Fruit fly (Drosophila melanogaster): ENCODE measurements around the gene CG34288.

Gene CG34288

DNA sequence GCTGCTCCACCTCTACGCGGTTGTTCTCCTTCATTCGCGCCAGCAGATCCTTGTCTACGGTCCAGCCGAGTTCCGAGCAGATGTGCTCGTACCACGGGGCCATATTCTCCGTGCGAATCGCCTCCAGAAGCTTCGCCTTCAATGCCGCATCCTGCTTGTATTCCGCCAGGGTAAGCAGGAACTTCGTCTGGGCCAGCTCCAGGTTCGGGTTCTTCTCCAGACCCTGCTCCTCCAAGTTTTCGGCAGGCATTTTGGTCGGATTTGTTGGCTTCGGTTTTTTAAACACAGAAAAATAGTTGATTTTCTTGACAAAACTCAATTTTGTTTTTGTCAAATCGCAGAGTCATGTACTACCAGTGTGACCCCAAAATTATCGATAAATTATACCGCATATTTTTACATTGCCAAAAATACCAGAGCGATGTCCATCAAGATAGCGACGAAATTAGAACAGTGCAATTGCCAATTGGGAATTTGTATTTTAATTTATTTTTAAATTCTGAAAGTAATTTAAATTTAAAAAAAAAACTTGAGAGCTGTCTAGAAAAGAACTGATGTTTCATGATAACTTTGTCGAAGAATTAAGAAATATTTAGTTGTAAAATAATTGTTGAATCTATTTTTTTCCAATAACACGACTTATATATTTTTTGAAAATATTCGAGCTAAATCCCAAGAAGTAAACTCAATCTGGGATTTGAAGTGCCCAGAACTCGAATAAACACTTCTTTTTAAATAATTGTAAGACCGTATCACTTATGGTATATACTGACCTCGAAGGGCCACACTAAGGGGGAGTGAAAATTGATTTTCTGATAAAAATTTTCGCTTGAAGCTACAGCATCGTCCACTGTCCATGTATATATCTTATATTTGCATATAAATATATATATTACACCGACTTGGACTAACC lies 14.9 kb upstream of the CG34288 start, which contains the start of the genes Rpn7 and AP-2mu:
Gene Rpn7, minus strand, starts transcription at position 382 of the 913 bp plus-strand sequence.
Gene AP-2mu, plus strand, starts transcription at position 783 of the 913 bp plus-strand sequence.
- no peak for TF ChIP-seq woc (GFP tag; optimal IDR thresholded peaks at IDR 0.05)
- no peak for TF ChIP-seq Myc (optimal IDR thresholded peaks at IDR 0.05)
- TF ChIP-seq h (GFP tag; optimal IDR thresholded peaks at IDR 0.05) = peak; percentile 28
- no peak for TF ChIP-seq Sp1 (GFP tag; optimal IDR thresholded peaks at IDR 0.05)
- peak; percentile 51 for TF ChIP-seq Jra (GFP tag; optimal IDR thresholded peaks at IDR 0.05)
- no peak for TF ChIP-seq N (GFP tag; optimal IDR thresholded peaks at IDR 0.05)
- peak in 1 of 2 experiments; percentile 34 for TF ChIP-seq foxo (GFP tag; optimal IDR thresholded peaks at IDR 0.05)
- TF ChIP-seq Dif (GFP tag; optimal IDR thresholded peaks at IDR 0.05; ENCODE audit: partially characterized antibody) = no peak

dm6 chr3R:22456007-22456406 lies 8.9 kb upstream of the CG34288 start:
- TF ChIP-seq Rel (GFP tag; optimal IDR thresholded peaks at IDR 0.05) = no peak
- peak; percentile 80 for TF ChIP-seq Rel (tag; optimal IDR thresholded peaks at IDR 0.05)
- TF ChIP-seq psq (GFP tag; optimal IDR thresholded peaks at IDR 0.05) = no peak

- TF ChIP-seq foxo (GFP tag; optimal IDR thresholded peaks at IDR 0.05) = peak in 1 of 2 experiments; percentile 15
- peak; percentile 4 for TF ChIP-seq ey (GFP tag; optimal IDR thresholded peaks at IDR 0.05)
- TF ChIP-seq fru (GFP tag; optimal IDR thresholded peaks at IDR 0.05) = peak; percentile 19
- no peak for TF ChIP-seq CG32264 (GFP tag; optimal IDR thresholded peaks at IDR 0.05)
- TF ChIP-seq OdsH (GFP tag; optimal IDR thresholded peaks at IDR 0.05) = peak; percentile 2
- TF ChIP-seq rgr (GFP tag; optimal IDR thresholded peaks at IDR 0.05) = no peak
- TF ChIP-seq pan (optimal IDR thresholded peaks at IDR 0.05) = no peak
- no peak for TF ChIP-seq Sp1 (GFP tag; optimal IDR thresholded peaks at IDR 0.05)
Observed at dm6 chr3R:22455335-22455985, 8.4 kb upstream of the CG34288 start.

DNA sequence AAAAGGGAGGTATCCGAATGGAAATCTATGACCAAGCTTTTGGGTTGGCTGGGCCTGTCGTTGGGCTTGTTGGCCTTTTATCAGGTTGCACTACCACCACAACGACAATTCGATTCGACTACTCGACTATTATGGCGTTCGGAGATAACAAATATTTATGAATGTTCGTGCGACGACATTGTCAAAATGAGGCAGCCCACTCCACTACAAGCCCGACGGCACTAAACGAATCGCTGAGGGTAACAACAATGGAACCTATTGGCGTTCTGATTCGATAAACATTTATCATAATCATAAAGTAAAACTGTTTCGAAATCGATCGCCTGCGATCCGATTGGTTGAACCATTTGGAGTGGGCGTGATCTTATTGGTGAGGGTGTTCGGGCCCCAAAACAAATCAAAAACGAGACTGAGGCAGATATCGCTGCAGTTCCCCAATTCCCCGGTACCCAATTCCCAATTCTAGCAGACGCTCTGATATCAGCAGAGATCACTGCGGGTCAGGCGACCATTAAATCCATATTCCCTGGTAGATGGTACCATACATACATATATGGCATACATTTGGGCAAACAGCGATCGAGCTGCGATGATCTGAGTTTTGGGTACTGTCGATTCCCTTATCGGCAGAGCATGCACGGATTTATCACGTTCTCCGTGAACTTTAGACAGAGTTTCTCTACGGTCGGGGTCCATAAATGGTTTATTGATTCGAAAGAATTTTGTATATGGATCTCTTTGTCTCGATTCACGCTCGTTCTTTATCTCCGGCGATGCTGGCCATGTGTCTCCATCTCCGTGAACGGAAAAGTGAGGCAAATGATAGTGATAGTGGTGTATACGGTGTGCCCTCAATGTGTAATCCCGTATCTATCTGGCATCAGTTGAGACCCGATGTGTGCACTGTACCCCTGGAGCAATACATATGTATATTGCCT lies 7.6 kb upstream of the CG34288 start:
- no peak for TF ChIP-seq Hr78 (GFP tag; optimal IDR thresholded peaks at IDR 0.05)

DNA sequence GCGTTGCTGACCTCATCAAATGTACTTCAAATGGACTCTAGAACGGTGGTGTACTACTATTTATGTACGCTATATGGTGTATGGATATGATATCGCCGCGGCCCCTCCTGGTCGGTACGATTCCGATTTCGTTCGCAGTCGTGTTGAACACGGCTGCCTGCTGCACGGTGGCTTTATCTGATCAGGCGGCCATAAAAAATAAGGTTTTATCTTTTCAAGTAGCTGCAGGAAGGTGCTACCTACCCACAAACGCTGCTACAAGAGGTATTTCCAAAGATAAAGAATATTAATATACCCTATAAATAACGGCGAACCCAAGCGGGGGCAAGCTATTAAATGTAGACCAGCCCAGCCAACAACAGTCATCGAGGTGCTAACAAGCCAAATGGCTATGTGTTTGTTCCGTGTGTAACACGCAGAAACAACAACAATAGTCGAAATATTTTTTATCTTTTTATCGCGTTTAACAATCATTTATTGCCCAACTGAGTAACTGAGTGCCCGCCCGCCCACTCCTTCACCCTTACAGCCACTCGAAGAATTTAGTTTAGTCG lies 2.9 kb upstream of the CG34288 start:
- TF ChIP-seq usp (GFP tag; optimal IDR thresholded peaks at IDR 0.05) = no peak
- TF ChIP-seq brk (GFP tag; optimal IDR thresholded peaks at IDR 0.05) = no peak
- TF ChIP-seq rgr (GFP tag; optimal IDR thresholded peaks at IDR 0.05) = no peak
- no peak for TF ChIP-seq Abd-B (GFP tag; optimal IDR thresholded peaks at IDR 0.05)
- no peak for TF ChIP-seq woc (GFP tag; optimal IDR thresholded peaks at IDR 0.05)
- TF ChIP-seq CrebA (GFP tag; optimal IDR thresholded peaks at IDR 0.05; ENCODE audit: borderline replicate concordance) = no peak
- TF ChIP-seq sage (GFP tag; optimal IDR thresholded peaks at IDR 0.05) = no peak
- TF ChIP-seq CG9705 (GFP tag; optimal IDR thresholded peaks at IDR 0.05) = no peak
- no peak for TF ChIP-seq dsf (GFP tag; optimal IDR thresholded peaks at IDR 0.05; ENCODE audit: borderline replicate concordance)
- TF ChIP-seq Mio (GFP tag; optimal IDR thresholded peaks at IDR 0.05) = no peak
- TF ChIP-seq Dif (GFP tag; optimal IDR thresholded peaks at IDR 0.05; ENCODE audit: partially characterized antibody) = no peak
- TF ChIP-seq Vsx2 (GFP tag; optimal IDR thresholded peaks at IDR 0.05; ENCODE audit: partially characterized antibody) = no peak
- no peak for TF ChIP-seq OdsH (GFP tag; optimal IDR thresholded peaks at IDR 0.05)
